Worm (Caenorhabditis elegans) whole organism, L4/young adult: ENCODE results near the gene nhr-209.

ENCODE experiments used
- W03F9.2 ChIP-seq: fragments of 150-350 bp; optimal IDR thresholded peaks from 2 replicates; lab custom pipeline; 2014; ENCODE audit warnings: missing biosample characterization, missing genetic modification characterization
- dao-5 ChIP-seq: sonication (generic microtip); optimal IDR thresholded peaks from 2 replicates; lab custom pipeline; 2016; ENCODE audit warnings: missing genotype, missing genetic modification characterization, moderate library complexity, missing compliant biosample characterization
- him-1 ChIP-seq: sonication (generic microtip); optimal IDR thresholded peaks from 2 replicates; lab custom pipeline; 2016; ENCODE audit warnings: missing genotype, missing genetic modification reagents, missing genetic modification characterization, missing compliant biosample characterization

nhr-209 gene

ce11 chrV:12084216-12084615 lies 13.7 kb upstream of the nhr-209 start, which contains the start of gene R07B7.8:
Gene R07B7.8, minus strand, starts transcription at chrV:12084316.
- TF ChIP-seq him-1 (tag; lab: Kevin White, UChicago) = no peak
- no peak for TF ChIP-seq dao-5
- TF ChIP-seq W03F9.2 (tag; lab: Kevin White, UChicago) = no peak

ce11 chrV:12085867-12086634 lies 11.9 kb upstream of the nhr-209 start:
- TF ChIP-seq W03F9.2 (tag; lab: Kevin White, UChicago) = no peak
- no peak for TF ChIP-seq dao-5
- TF ChIP-seq him-1 (tag; lab: Kevin White, UChicago) = no peak

ce11 chrV:12086934-12087333 lies 11.0 kb upstream of the nhr-209 start, which contains the start of gene gana-1:
Gene gana-1, plus strand, starts transcription at chrV:12087234.
- TF ChIP-seq him-1 (tag; lab: Kevin White, UChicago) (no peak), dao-5 (no peak), W03F9.2 (tag; lab: Kevin White, UChicago) (no peak)

- TF ChIP-seq dao-5 (no peak), him-1 (tag; lab: Kevin White, UChicago) (no peak), W03F9.2 (tag; lab: Kevin White, UChicago) (no peak)
These were observed 9.2 kb upstream of the nhr-209 start, which contains the start of gene R07B7.12 for ce11 chrV:12088773-12089172. Gene R07B7.12, plus strand, starts transcription at chrV:12089073.

- TF ChIP-seq dao-5 (no peak), W03F9.2 (tag; lab: Kevin White, UChicago) (no peak), him-1 (tag; lab: Kevin White, UChicago) (no peak)
These were observed 6.2 kb upstream of the nhr-209 start, which contains the start of gene nhr-206 for ce11 chrV:12091759-12092158. Gene nhr-206, plus strand, starts transcription at chrV:12092006.

ce11 chrV:12094030-12094429 lies 3.9 kb upstream of the nhr-209 start, which contains the start of gene nhr-208:
Gene nhr-208, plus strand, starts transcription at chrV:12094317.
- TF ChIP-seq him-1 (tag; lab: Kevin White, UChicago) = no peak
- no peak for TF ChIP-seq dao-5
- TF ChIP-seq W03F9.2 (tag; lab: Kevin White, UChicago) = no peak

ce11 chrV:12095865-12096264 lies 2.1 kb upstream of the nhr-209 start, which contains the start of gene nhr-207:
Gene nhr-207, plus strand, starts transcription at chrV:12096146.
- TF ChIP-seq W03F9.2 (tag; lab: Kevin White, UChicago) (no peak), him-1 (tag; lab: Kevin White, UChicago) (no peak), dao-5 (no peak)

ce11 chrV:12100794-12101343 lies 2.9 kb downstream of the nhr-209 start, which contains the start of gene nhr-154:
Gene nhr-154, plus strand, starts transcription at chrV:12101293.
- TF ChIP-seq dao-5 (no peak), W03F9.2 (tag; lab: Kevin White, UChicago) (peak; percentile 17)

ce11 chrV:12103920-12104319 lies 6.0 kb downstream of the nhr-209 start, which contains the start of gene nhr-153:
Gene nhr-153, plus strand, starts transcription at chrV:12104220.
- no peak for TF ChIP-seq dao-5
- no peak for TF ChIP-seq him-1 (tag; lab: Kevin White, UChicago)

ce11 chrV:12106841-12107240 lies 8.9 kb downstream of the nhr-209 start, which contains the start of gene nhr-136:
Gene nhr-136, plus strand, starts transcription at chrV:12107141.
- TF ChIP-seq W03F9.2 (tag; lab: Kevin White, UChicago) (no peak), dao-5 (no peak), him-1 (tag; lab: Kevin White, UChicago) (no peak)

- TF ChIP-seq dao-5 (no peak), W03F9.2 (tag; lab: Kevin White, UChicago) (no peak), him-1 (tag; lab: Kevin White, UChicago) (no peak)
These were observed 13.5 kb downstream of the nhr-209 start, which contains the start of gene lhpp-1 for ce11 chrV:12111452-12111851. Gene lhpp-1, minus strand, starts transcription at chrV:12111805.

ce11 chrV:12113726-12114125 lies 15.8 kb downstream of the nhr-209 start:
- no peak for TF ChIP-seq W03F9.2 (tag; lab: Kevin White, UChicago)
- no peak for TF ChIP-seq dao-5
- no peak for TF ChIP-seq him-1 (tag; lab: Kevin White, UChicago)

- TF ChIP-seq dao-5 (no peak), him-1 (tag; lab: Kevin White, UChicago) (no peak), W03F9.2 (tag; lab: Kevin White, UChicago) (no peak)
These were observed 16.7 kb downstream of the nhr-209 start, which contains the start of gene spin-1 for ce11 chrV:12114693-12115092. Gene spin-1, plus strand, starts transcription at chrV:12114993.

ce11 chrV:12115150-12115549 lies 17.2 kb downstream of the nhr-209 start:
- TF ChIP-seq him-1 (tag; lab: Kevin White, UChicago) = no peak
- TF ChIP-seq dao-5 = no peak
- no peak for TF ChIP-seq W03F9.2 (tag; lab: Kevin White, UChicago)
